Worm (Caenorhabditis elegans): ENCODE results near the gene F40G9.9.

- TF ChIP-seq W03F9.2 (tag; optimal IDR thresholded peaks at IDR 0.05) = no peak
- no peak for TF ChIP-seq him-1 (tag; optimal IDR thresholded peaks at IDR 0.05)
Observed at ce11 chrIII:190686-191085, 19.2 kb upstream of the F40G9.9 start, which contains the start of gene cox-17.

Measured in whole organism, L4/young adult.